Worm (Caenorhabditis elegans) whole organism, L3 larva: Measurements from ENCODE around the gene vab-19.
A peak's percentile ranks its signal among the peaks of the same experiment; 100 is the strongest.

Experiments used
- R02D3.7 ChIP-seq: fragments of 150-350 bp; optimal IDR thresholded peaks from 2 replicates; lab custom pipeline; 2014; ENCODE audit warnings: missing biosample characterization, missing genetic modification characterization
- ZK546.5 ChIP-seq: sonication (generic microtip); optimal IDR thresholded peaks from 2 replicates; lab custom pipeline; 2017; ENCODE audit warnings: missing biosample characterization, missing genetic modification characterization
- ama-1 ChIP-seq: fragments of 150-350 bp; optimal IDR thresholded peaks from 2 replicates; lab custom pipeline; 2018
- ceh-16 ChIP-seq: sonication (generic microtip); optimal IDR thresholded peaks from 2 replicates; lab custom pipeline; 2017; ENCODE audit warnings: missing biosample characterization, missing genetic modification characterization
- ceh-28 ChIP-seq: fragments of 150-350 bp; optimal IDR thresholded peaks from 2 replicates; lab custom pipeline; 2014; ENCODE audit warnings: missing biosample characterization, missing genetic modification reagents, missing genetic modification characterization
- ceh-82 ChIP-seq: fragments of 150-350 bp; optimal IDR thresholded peaks from 2 replicates; lab custom pipeline; 2014; ENCODE audit warnings: missing biosample characterization, missing genetic modification characterization
- ceh-9 ChIP-seq: sonication (generic microtip); optimal IDR thresholded peaks from 2 replicates; lab custom pipeline; 2018; ENCODE audit warnings: missing biosample characterization, missing genetic modification characterization
- daf-12 ChIP-seq: fragments of 150-350 bp; optimal IDR thresholded peaks from 2 replicates; lab custom pipeline; 2014; ENCODE audit warnings: missing biosample characterization, missing genetic modification reagents, missing genetic modification characterization
- egl-27 ChIP-seq: sonication (generic microtip); optimal IDR thresholded peaks from 4 replicates; lab custom pipeline; 2017; ENCODE audit warnings: missing biosample characterization, missing genetic modification reagents, missing genetic modification characterization
- elt-1 ChIP-seq: fragments of 150-350 bp; optimal IDR thresholded peaks from 2 replicates; lab custom pipeline; 2014; ENCODE audit warnings: missing biosample characterization, missing genetic modification characterization
- elt-2 ChIP-seq: sonication (generic microtip); optimal IDR thresholded peaks from 2 replicates; lab custom pipeline; 2016; ENCODE audit warnings: missing genetic modification reagents, mild to moderate bottlenecking, missing genetic modification characterization, missing compliant biosample characterization
- elt-3 ChIP-seq, 3 experiments: fragments of 150-350 bp in 1 of 3; sonication (generic microtip) in 2 of 3; optimal IDR thresholded peaks; 2 replicates in 2 of 3; 4 replicates in 1 of 3; lab custom pipeline; 2014 to 2017; ENCODE audit warnings: missing biosample characterization in 3 of 3, missing genetic modification characterization in 3 of 3
- eor-1 ChIP-seq, 2 experiments: fragments of 150-350 bp; optimal IDR thresholded peaks; 2 replicates each; lab custom pipeline; 2014 to 2018; ENCODE audit warnings: missing biosample characterization in 2 of 2, missing genetic modification characterization in 2 of 2
- fkh-10 ChIP-seq: sonication (generic microtip); optimal IDR thresholded peaks from 2 replicates; lab custom pipeline; 2017; ENCODE audit warnings: missing biosample characterization, missing genetic modification reagents, missing genetic modification characterization
- fos-1 ChIP-seq: fragments of 150-350 bp; optimal IDR thresholded peaks from 2 replicates; lab custom pipeline; 2014; ENCODE audit warnings: missing biosample characterization, missing genetic modification characterization
- hmg-11 ChIP-seq: sonication (generic microtip); optimal IDR thresholded peaks from 2 replicates; lab custom pipeline; 2016; ENCODE audit warnings: missing genetic modification characterization, missing compliant biosample characterization
- jun-1 ChIP-seq: fragments of 150-350 bp; optimal IDR thresholded peaks from 2 replicates; lab custom pipeline; 2014; ENCODE audit warnings: missing biosample characterization, missing genetic modification reagents, missing genetic modification characterization
- lin-15B ChIP-seq: fragments of 150-350 bp; optimal IDR thresholded peaks from 2 replicates; lab custom pipeline; 2014; ENCODE audit warnings: missing biosample characterization, missing genetic modification characterization
- lin-39 ChIP-seq: fragments of 150-350 bp; optimal IDR thresholded peaks from 2 replicates; lab custom pipeline; 2018; ENCODE audit warnings: missing biosample characterization, missing genetic modification reagents, missing genetic modification characterization
- mdl-1 ChIP-seq: fragments of 150-350 bp; optimal IDR thresholded peaks from 2 replicates; lab custom pipeline; 2014; ENCODE audit warnings: missing biosample characterization, missing genetic modification characterization
- nfya-1 ChIP-seq: sonication (generic microtip); optimal IDR thresholded peaks from 2 replicates; lab custom pipeline; 2017; ENCODE audit warnings: missing genetic modification characterization, mild to moderate bottlenecking, missing compliant biosample characterization, antibody characterized with exemption, moderate library complexity; ENCODE audit not compliant: insufficient read depth
- nhr-23 ChIP-seq: fragments of 150-350 bp; optimal IDR thresholded peaks from 2 replicates; lab custom pipeline; 2014; ENCODE audit warnings: missing biosample characterization, missing genetic modification reagents, missing genetic modification characterization
- nhr-237 ChIP-seq: fragments of 150-350 bp; optimal IDR thresholded peaks from 2 replicates; lab custom pipeline; 2014; ENCODE audit warnings: missing biosample characterization, missing genetic modification characterization
- nhr-25 ChIP-seq: sonication (generic microtip); optimal IDR thresholded peaks from 2 replicates; lab custom pipeline; 2017; ENCODE audit warnings: missing biosample characterization, missing genetic modification characterization
- nhr-28 ChIP-seq: fragments of 150-350 bp; optimal IDR thresholded peaks from 2 replicates; lab custom pipeline; 2014; ENCODE audit warnings: missing biosample characterization, missing genetic modification characterization
- nhr-43 ChIP-seq: sonication (generic microtip); optimal IDR thresholded peaks from 2 replicates; lab custom pipeline; 2016; ENCODE audit warnings: mild to moderate bottlenecking, missing genetic modification characterization, missing compliant biosample characterization; ENCODE audit not compliant: poor library complexity, severe bottlenecking
- nhr-67 ChIP-seq: fragments of 150-350 bp; optimal IDR thresholded peaks from 2 replicates; lab custom pipeline; 2014; ENCODE audit warnings: missing biosample characterization, missing genetic modification characterization
- nhr-76 ChIP-seq: fragments of 150-350 bp; sonication (generic microtip); optimal IDR thresholded peaks from 5 replicates; lab custom pipeline; 2014; ENCODE audit warnings: missing biosample characterization, missing genetic modification characterization
- nhr-77 ChIP-seq: fragments of 150-350 bp; optimal IDR thresholded peaks from 2 replicates; lab custom pipeline; 2014; ENCODE audit warnings: missing biosample characterization, missing genetic modification characterization
- pha-4 ChIP-seq: fragments of 150-350 bp; optimal IDR thresholded peaks from 2 replicates; lab custom pipeline; 2014; ENCODE audit warnings: missing biosample characterization, missing genetic modification reagents, missing genetic modification characterization
- pqm-1 ChIP-seq: fragments of 150-350 bp; optimal IDR thresholded peaks from 2 replicates; lab custom pipeline; 2017; ENCODE audit warnings: missing biosample characterization, missing genetic modification characterization, inconsistent platforms
- sea-2 ChIP-seq: fragments of 150-350 bp; sonication (generic microtip); optimal IDR thresholded peaks from 4 replicates; lab custom pipeline; 2014; ENCODE audit warnings: missing biosample characterization, missing genetic modification reagents, missing genetic modification characterization
- skn-1 ChIP-seq: fragments of 150-350 bp; optimal IDR thresholded peaks from 2 replicates; lab custom pipeline; 2014; ENCODE audit warnings: missing biosample characterization, missing genetic modification characterization
- snpc-4 ChIP-seq: fragments of 150-350 bp; optimal IDR thresholded peaks from 2 replicates; lab custom pipeline; 2014; ENCODE audit warnings: missing biosample characterization, missing genetic modification characterization
- unc-39 ChIP-seq: sonication (generic microtip); optimal IDR thresholded peaks from 4 replicates; lab custom pipeline; 2017; ENCODE audit warnings: missing biosample characterization, missing genetic modification characterization
- unc-62 ChIP-seq: fragments of 150-350 bp; sonication (generic microtip); optimal IDR thresholded peaks from 4 replicates; lab custom pipeline; 2014; ENCODE audit warnings: missing biosample characterization, missing genetic modification reagents, missing genetic modification characterization
- ztf-11 ChIP-seq: fragments of 150-350 bp; optimal IDR thresholded peaks from 2 replicates; lab custom pipeline; 2014; ENCODE audit warnings: missing biosample characterization, missing genetic modification characterization

The vab-19 gene

DNA sequence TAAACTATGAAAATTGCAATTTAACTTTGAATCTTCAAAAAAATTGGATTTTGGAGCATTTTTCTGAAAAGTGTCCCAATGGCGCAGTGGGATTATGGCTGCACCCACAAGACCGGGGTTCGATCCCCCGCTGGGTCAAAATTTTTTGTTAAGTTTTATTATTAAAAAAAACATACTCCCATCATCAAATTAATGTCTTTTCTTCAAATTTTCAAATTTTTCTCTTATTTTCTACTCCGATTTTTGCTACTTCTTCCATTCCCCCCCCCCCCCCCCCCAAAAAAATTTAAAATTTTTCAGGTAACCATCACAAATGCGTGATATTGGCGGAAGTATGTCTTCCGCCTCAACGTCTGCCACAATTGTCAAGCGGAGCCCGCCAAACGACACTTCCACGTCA is at the start of gene vab-19:
TSS of gene vab-19 (plus strand) at position 301 of the 400 bp plus-strand sequence.
- no peak for TF ChIP-seq ama-1
- no peak for TF ChIP-seq pha-4 (tag; lab: Kevin White, UChicago)
- TF ChIP-seq skn-1 (tag; lab: Kevin White, UChicago), result no peak
- no peak for TF ChIP-seq jun-1 (tag; lab: Kevin White, UChicago)
- TF ChIP-seq fos-1 (tag; lab: Kevin White, UChicago), result no peak
- no peak for TF ChIP-seq lin-15B (tag; lab: Kevin White, UChicago)
- TF ChIP-seq eor-1 (tag; optimal IDR thresholded peaks at IDR 0.05; lab: Kevin White, UChicago), result no peak
- TF ChIP-seq nhr-76 (tag; lab: Kevin White, UChicago), result no peak
- TF ChIP-seq unc-62 (GFP tag; lab: Kevin White, UChicago), result no peak
- no peak for TF ChIP-seq ceh-16 (tag; lab: Kevin White, UChicago)

- TF ChIP-seq ceh-28 (tag; lab: Kevin White, UChicago) (no peak), skn-1 (tag; lab: Kevin White, UChicago) (no peak), nhr-25 (tag; lab: Kevin White, UChicago) (no peak), unc-62 (GFP tag; lab: Kevin White, UChicago) (no peak), nhr-67 (tag; lab: Kevin White, UChicago) (no peak), nhr-237 (no peak), ceh-9 (tag; lab: Kevin White, UChicago) (no peak), eor-1 (tag; optimal IDR thresholded peaks at IDR 0.05; lab: Kevin White, UChicago) (no peak), ztf-11 (no peak), nhr-23 (tag; lab: Kevin White, UChicago) (no peak)
Measured at ce11 chrII:2393821-2394220, 49.3 kb upstream of the vab-19 start, which contains the start of gene F16G10.11. TSS of gene F16G10.11 (minus strand) at chrII:2393921.

- TF ChIP-seq unc-39 (tag; lab: Kevin White, UChicago), result no peak
- TF ChIP-seq lin-15B (tag; lab: Kevin White, UChicago), result no peak
- TF ChIP-seq ceh-9 (tag; lab: Kevin White, UChicago), result no peak
- TF ChIP-seq nhr-67 (tag; lab: Kevin White, UChicago), result no peak
- no peak for TF ChIP-seq jun-1 (tag; lab: Kevin White, UChicago)
- no peak for TF ChIP-seq nfya-1 (tag; lab: Kevin White, UChicago)
Measured at ce11 chrII:2395864-2396263, 47.2 kb upstream of the vab-19 start, which contains the start of gene F16G10.13. TSS of gene F16G10.13 (minus strand) at chrII:2395964.

ce11 chrII:2398884-2399283 is 44.2 kb upstream of the vab-19 start, which contains the start of gene F16G10.14:
TSS of gene F16G10.14 (minus strand) at chrII:2398984.
- TF ChIP-seq nhr-67 (tag; lab: Kevin White, UChicago) (no peak), nhr-77 (tag; lab: Kevin White, UChicago) (no peak), ZK546.5 (tag; lab: Kevin White, UChicago) (no peak), mdl-1 (tag; lab: Kevin White, UChicago) (no peak)
- TF ChIP-seq, all 47 proteins: peak for 0

DNA sequence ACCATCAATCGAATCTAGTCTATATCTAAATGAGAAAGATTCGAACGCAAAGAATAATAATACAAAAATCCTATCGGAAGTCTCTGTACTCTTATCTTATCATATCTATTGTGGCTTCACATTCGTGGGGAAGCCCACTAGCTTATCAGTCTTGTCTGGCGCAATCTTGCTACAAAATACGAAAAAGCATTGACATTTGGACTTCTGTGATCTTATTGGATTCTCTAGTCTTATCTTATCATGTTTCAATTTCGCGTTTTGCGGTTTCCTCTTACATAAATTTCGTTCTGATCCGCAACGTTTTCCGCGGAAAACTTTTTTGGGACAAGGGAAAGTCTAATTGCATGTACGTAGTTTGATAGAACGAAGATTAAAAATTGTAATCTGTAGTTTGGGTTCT is 43.3 kb upstream of the vab-19 start:
- TF ChIP-seq nhr-43 (peak; percentile 86), fkh-10 (GFP tag; lab: Kevin White, UChicago) (no peak), snpc-4 (tag; lab: Kevin White, UChicago) (no peak), daf-12 (tag; lab: Kevin White, UChicago) (no peak), elt-3 (tag; optimal IDR thresholded peaks at IDR 0.05; lab: Kevin White, UChicago) (peak; percentile 14 to 96 (median 93)), ceh-82 (tag; lab: Kevin White, UChicago) (no peak), nhr-23 (tag; lab: Kevin White, UChicago) (no peak)
- TF ChIP-seq, all 47 proteins: peak for 2

ce11 chrII:2403984-2404383 is 39.1 kb upstream of the vab-19 start, which contains the start of gene F16G10.1:
TSS of gene F16G10.1 (plus strand) at chrII:2404284.
- TF ChIP-seq R02D3.7, result no peak
- TF ChIP-seq ceh-9 (tag; lab: Kevin White, UChicago), result no peak
- TF ChIP-seq nhr-28 (tag; lab: Kevin White, UChicago), result no peak
- TF ChIP-seq hmg-11 (tag; lab: Kevin White, UChicago), result no peak
- no peak for TF ChIP-seq pha-4 (tag; lab: Kevin White, UChicago)
- TF ChIP-seq ceh-16 (tag; lab: Kevin White, UChicago), result no peak
- TF ChIP-seq nhr-237, result no peak
- no peak for TF ChIP-seq elt-2
- no peak for TF ChIP-seq pqm-1 (tag; lab: Kevin White, UChicago)
- TF ChIP-seq egl-27 (tag; lab: Kevin White, UChicago), result no peak
- no peak for TF ChIP-seq sea-2 (GFP tag; lab: Kevin White, UChicago)
- no peak for TF ChIP-seq elt-3 (tag; optimal IDR thresholded peaks at IDR 0.05; lab: Kevin White, UChicago)
- no peak for TF ChIP-seq lin-39
- no peak for TF ChIP-seq elt-1 (tag; lab: Kevin White, UChicago)
- no peak for TF ChIP-seq nhr-23 (tag; lab: Kevin White, UChicago)
